Fruit fly (Drosophila melanogaster) whole organism, embryonic: Measurements from ENCODE around the gene CG17036.

ENCODE experiments used
- B-H2 ChIP-seq: fragments of 200-800 bp; sonication (Bioruptor generic); optimal IDR thresholded peaks from 2 replicates; lab custom pipeline; 2018; ENCODE audit warnings: missing biosample characterization, mild to moderate bottlenecking, missing genetic modification characterization
- BtbVII ChIP-seq: fragments of 200-800 bp; sonication (Bioruptor generic); optimal IDR thresholded peaks from 3 replicates; lab custom pipeline; 2017; ENCODE audit warnings: missing biosample characterization, mild to moderate bottlenecking, missing genetic modification characterization
- CG11456 ChIP-seq: fragments of 200-800 bp; sonication (Bioruptor generic); IDR thresholded peaks from 3 replicates; pipeline ENCODE4 v1.3.6; 2022; ENCODE audit warnings: missing biosample characterization, missing genetic modification characterization
- CG11723 ChIP-seq: fragments of 200-800 bp; sonication (Bioruptor generic); optimal IDR thresholded peaks from 2 replicates; lab custom pipeline; 2017; ENCODE audit warnings: missing biosample characterization, mild to moderate bottlenecking, missing genetic modification characterization
- CG12071 ChIP-seq: fragments of 200-800 bp; sonication (Bioruptor generic); optimal IDR thresholded peaks from 3 replicates; lab custom pipeline; 2018; ENCODE audit warnings: missing biosample characterization, mild to moderate bottlenecking, missing genetic modification characterization
- CG12219 ChIP-seq: fragments of 200-800 bp; sonication (Bioruptor generic); optimal IDR thresholded peaks from 3 replicates; lab custom pipeline; 2018; ENCODE audit warnings: missing biosample characterization, mild to moderate bottlenecking, missing genetic modification characterization
- CG12391 ChIP-seq: fragments of 200-800 bp; sonication (Bioruptor generic); optimal IDR thresholded peaks from 3 replicates; lab custom pipeline; 2018; ENCODE audit warnings: missing biosample characterization, mild to moderate bottlenecking, missing genetic modification characterization, moderate library complexity
- CG13424 ChIP-seq: fragments of 200-800 bp; sonication (Bioruptor generic); optimal IDR thresholded peaks from 2 replicates; lab custom pipeline; 2019; ENCODE audit warnings: missing biosample characterization, mild to moderate bottlenecking, missing genetic modification characterization, moderate library complexity
- CG13624 ChIP-seq: fragments of 200-800 bp; sonication (Bioruptor generic); optimal IDR thresholded peaks from 2 replicates; lab custom pipeline; 2016; ENCODE audit warnings: missing biosample characterization, missing genetic modification characterization
- CG14667 ChIP-seq: fragments of 200-800 bp; sonication (Bioruptor generic); IDR thresholded peaks from 2 replicates; pipeline ENCODE4 v1.3.6; 2022; ENCODE audit warnings: missing biosample characterization, missing genetic modification characterization
- CG17359 ChIP-seq: fragments of 200-800 bp; sonication (Bioruptor generic); optimal IDR thresholded peaks from 3 replicates; lab custom pipeline; 2018; ENCODE audit warnings: missing biosample characterization, mild to moderate bottlenecking, missing genetic modification characterization, moderate library complexity
- CG18599 ChIP-seq: fragments of 200-800 bp; sonication (Bioruptor generic); optimal IDR thresholded peaks from 3 replicates; lab custom pipeline; 2017; ENCODE audit warnings: missing biosample characterization, missing genetic modification characterization, mild to moderate bottlenecking, moderate library complexity, missing genetic modification reagents
- CG2116 ChIP-seq: fragments of 200-800 bp; sonication (Bioruptor generic); optimal IDR thresholded peaks from 3 replicates; lab custom pipeline; 2018; ENCODE audit warnings: missing biosample characterization, mild to moderate bottlenecking, missing genetic modification characterization
- CG2712 ChIP-seq: fragments of 200-800 bp; optimal IDR thresholded peaks from 3 replicates; lab custom pipeline; 2019; ENCODE audit warnings: missing biosample characterization, mild to moderate bottlenecking, missing genetic modification characterization, moderate library complexity
- CG30020 ChIP-seq: fragments of 200-800 bp; optimal IDR thresholded peaks from 2 replicates; lab custom pipeline; 2019; ENCODE audit warnings: missing biosample characterization, mild to moderate bottlenecking, missing genetic modification characterization, moderate library complexity
- CG3281 ChIP-seq: fragments of 200-800 bp; sonication (Bioruptor generic); optimal IDR thresholded peaks from 3 replicates; lab custom pipeline; 2017; ENCODE audit warnings: missing biosample characterization, mild to moderate bottlenecking, missing genetic modification characterization
- CG3847 ChIP-seq: fragments of 200-800 bp; sonication (Bioruptor generic); IDR thresholded peaks from 2 replicates; pipeline ENCODE4 v1.3.6; 2022; ENCODE audit warnings: missing biosample characterization, missing genetic modification characterization
- CG4730 ChIP-seq: fragments of 200-800 bp; sonication (Bioruptor generic); IDR thresholded peaks from 2 replicates; pipeline ENCODE4 v1.3.6; 2022; ENCODE audit warnings: missing biosample characterization, missing genetic modification characterization
- CG6765 ChIP-seq: fragments of 200-800 bp; sonication (Bioruptor generic); optimal IDR thresholded peaks from 3 replicates; lab custom pipeline; 2017; ENCODE audit warnings: missing biosample characterization, mild to moderate bottlenecking, missing genetic modification characterization
- CG9817 ChIP-seq: fragments of 200-800 bp; sonication (Bioruptor generic); optimal IDR thresholded peaks from 2 replicates; lab custom pipeline; 2018; ENCODE audit warnings: missing biosample characterization, mild to moderate bottlenecking, missing genetic modification characterization, moderate library complexity
- Dp ChIP-seq: fragments of 200-800 bp; sonication (Bioruptor generic); optimal IDR thresholded peaks from 2 replicates; lab custom pipeline; 2018; ENCODE audit warnings: missing biosample characterization, mild to moderate bottlenecking, missing genetic modification characterization, moderate library complexity
- Drgx ChIP-seq: fragments of 200-800 bp; sonication (Bioruptor generic); IDR thresholded peaks from 2 replicates; pipeline ENCODE4 v1.3.6; 2022; ENCODE audit warnings: missing biosample characterization, missing genetic modification characterization
- Fer2 ChIP-seq: fragments of 200-800 bp; sonication (Bioruptor generic); optimal IDR thresholded peaks from 2 replicates; lab custom pipeline; 2018; ENCODE audit warnings: missing biosample characterization, mild to moderate bottlenecking, missing genetic modification characterization, moderate library complexity
- HLHmδ ChIP-seq: fragments of 200-800 bp; sonication (Bioruptor generic); optimal IDR thresholded peaks from 2 replicates; lab custom pipeline; 2018; ENCODE audit warnings: missing biosample characterization, mild to moderate bottlenecking, missing genetic modification characterization, moderate library complexity
- Hr78 ChIP-seq, 2 experiments: fragments of 200-800 bp in 1 of 2; fragments of >200 bp in 1 of 2; sonication (Bioruptor generic) in 1 of 2; optimal IDR thresholded peaks; 2 replicates each; lab custom pipeline; 2017 to 2019; ENCODE audit warnings: missing biosample characterization in 2 of 2, missing genetic modification characterization in 2 of 2, mild to moderate bottlenecking in 1 of 2, moderate library complexity in 1 of 2
- Lhr ChIP-seq: fragments of 200-800 bp; sonication (Bioruptor generic); optimal IDR thresholded peaks from 3 replicates; lab custom pipeline; 2017; ENCODE audit warnings: mild to moderate bottlenecking, missing biosample characterization, missing genetic modification reagents, missing genetic modification characterization
- Oli ChIP-seq: fragments of 200-800 bp; sonication (Bioruptor generic); optimal IDR thresholded peaks from 2 replicates; lab custom pipeline; 2018; ENCODE audit warnings: missing biosample characterization, mild to moderate bottlenecking, missing genetic modification characterization, moderate library complexity
- Ptx1 ChIP-seq: fragments of 200-800 bp; sonication (Bioruptor generic); IDR thresholded peaks from 2 replicates; pipeline ENCODE4 v1.3.6; 2022; ENCODE audit warnings: missing biosample characterization, missing genetic modification characterization
- Ravus ChIP-seq: fragments of 200-800 bp; sonication (Bioruptor generic); IDR thresholded peaks from 2 replicates; pipeline ENCODE4 v1.3.6; 2022; ENCODE audit warnings: missing biosample characterization, missing genetic modification characterization
- Rx ChIP-seq: fragments of 200-800 bp; sonication (Bioruptor generic); IDR thresholded peaks from 2 replicates; pipeline ENCODE4 v1.3.6; 2022; ENCODE audit warnings: missing biosample characterization, missing genetic modification characterization
- Trl ChIP-seq, 3 experiments: fragments of >200 bp in 2 of 3; fragments of 200-800 bp in 1 of 3; sonication (Bioruptor generic) in 1 of 3; optimal IDR thresholded peaks; 2 replicates in 1 of 3; 3 replicates in 2 of 3; lab custom pipeline; 2016 to 2017; ENCODE audit warnings: missing biosample characterization in 1 of 3, missing genetic modification characterization in 1 of 3
- chinmo ChIP-seq: fragments of 200-800 bp; sonication (Bioruptor generic); IDR thresholded peaks from 4 replicates; pipeline ENCODE4 v1.3.6; 2022; ENCODE audit warnings: missing biosample characterization, missing genetic modification characterization; ENCODE audit not compliant: partially characterized antibody
- chm ChIP-seq: fragments of 200-800 bp; sonication (Bioruptor generic); IDR thresholded peaks from 2 replicates; pipeline ENCODE4 v1.3.6; 2022; ENCODE audit warnings: missing biosample characterization, missing genetic modification characterization
- corto ChIP-seq: fragments of 200-800 bp; sonication (Bioruptor generic); optimal IDR thresholded peaks from 2 replicates; lab custom pipeline; 2016; ENCODE audit warnings: missing biosample characterization, mild to moderate bottlenecking, missing genetic modification characterization, moderate library complexity
- dm ChIP-seq: fragments of 200-800 bp; sonication (Bioruptor generic); optimal IDR thresholded peaks from 3 replicates; lab custom pipeline; 2016; ENCODE audit warnings: missing biosample characterization, missing genetic modification characterization
- dmrt99B ChIP-seq: fragments of 200-800 bp; sonication (Bioruptor generic); optimal IDR thresholded peaks from 2 replicates; lab custom pipeline; 2018; ENCODE audit warnings: missing biosample characterization, mild to moderate bottlenecking, missing genetic modification characterization, moderate library complexity
- gce ChIP-seq: fragments of 200-800 bp; sonication (Bioruptor generic); IDR thresholded peaks from 3 replicates; pipeline ENCODE4 v1.3.6; 2022; ENCODE audit warnings: missing biosample characterization, missing genetic modification characterization
- pzg ChIP-seq: fragments of 200-800 bp; sonication (Bioruptor generic); optimal IDR thresholded peaks from 3 replicates; lab custom pipeline; 2018; ENCODE audit warnings: missing biosample characterization, mild to moderate bottlenecking, missing genetic modification characterization, moderate library complexity
- repo ChIP-seq: fragments of 200-800 bp; sonication (Bioruptor generic); optimal IDR thresholded peaks from 2 replicates; lab custom pipeline; 2016; ENCODE audit warnings: missing biosample characterization, missing genetic modification characterization
- sens-2 ChIP-seq: fragments of 200-800 bp; sonication (Bioruptor generic); IDR thresholded peaks from 2 replicates; pipeline ENCODE4 v1.3.6; 2022; ENCODE audit warnings: missing biosample characterization, missing genetic modification characterization
- sob ChIP-seq: fragments of 200-800 bp; sonication (Bioruptor generic); IDR thresholded peaks from 2 replicates; pipeline ENCODE4 v1.3.6; 2022; ENCODE audit warnings: missing biosample characterization, missing genetic modification characterization
- sr ChIP-seq: fragments of 200-800 bp; sonication (Bioruptor generic); IDR thresholded peaks from 3 replicates; pipeline ENCODE4 v1.3.6; 2022; ENCODE audit warnings: missing biosample characterization, missing genetic modification characterization
- tll ChIP-seq, 2 experiments: fragments of 200-800 bp in 1 of 2; fragments of >200 bp in 1 of 2; sonication (Bioruptor generic) in 1 of 2; optimal IDR thresholded peaks; 2 replicates each; lab custom pipeline; 2017 to 2019; ENCODE audit warnings: missing biosample characterization in 2 of 2, missing genetic modification characterization in 2 of 2, mild to moderate bottlenecking in 1 of 2, moderate library complexity in 1 of 2
- tna ChIP-seq: fragments of 200-800 bp; sonication (Bioruptor generic); IDR thresholded peaks from 2 replicates; pipeline ENCODE4 v1.3.6; 2022; ENCODE audit warnings: missing biosample characterization, missing genetic modification characterization; ENCODE audit not compliant: partially characterized antibody
- toy ChIP-seq: fragments of 200-800 bp; sonication (Bioruptor generic); IDR thresholded peaks from 2 replicates; pipeline ENCODE4 v1.3.6; 2022; ENCODE audit warnings: missing biosample characterization, missing genetic modification characterization
- tup ChIP-seq: fragments of 200-800 bp; sonication (Bioruptor generic); optimal IDR thresholded peaks from 2 replicates; lab custom pipeline; 2016; ENCODE audit warnings: missing biosample characterization, mild to moderate bottlenecking, missing genetic modification characterization, moderate library complexity
- wek ChIP-seq: fragments of 200-800 bp; sonication (Bioruptor generic); optimal IDR thresholded peaks from 3 replicates; lab custom pipeline; 2018; ENCODE audit warnings: missing biosample characterization, mild to moderate bottlenecking, missing genetic modification characterization, moderate library complexity
- wor ChIP-seq: fragments of 200-800 bp; sonication (Bioruptor generic); IDR thresholded peaks from 2 replicates; pipeline ENCODE4 v1.3.6; 2022; ENCODE audit warnings: missing biosample characterization, missing genetic modification characterization

Gene CG17036

dm6 chr2L:12704418-12704920 lies 3.9 kb upstream of the CG17036 start, which contains the start of the genes CG5776 and spict (continued):
- TF ChIP-seq pzg (GFP tag; lab: Kevin White, UChicago) = peak; percentile 71
- TF ChIP-seq tll (GFP tag; optimal IDR thresholded peaks at IDR 0.05; lab: Kevin White, UChicago) = peak in 1 of 2 experiments; percentile 70
- TF ChIP-seq CG12071 (GFP tag; lab: Kevin White, UChicago) = no peak
- TF ChIP-seq Dp (GFP tag; lab: Kevin White, UChicago) = peak; percentile 56
- peak; percentile 73 for TF ChIP-seq CG18599 (GFP tag; lab: Kevin White, UChicago)
- no peak for TF ChIP-seq chinmo (GFP tag; lab: Robert Waterston, UW)
- peak; percentile 42 for TF ChIP-seq CG17359 (tag; lab: Kevin White, UChicago)
- peak; percentile 3 for TF ChIP-seq HLHmδ (GFP tag; lab: Kevin White, UChicago)
- TF ChIP-seq dm = peak; percentile 47
- TF ChIP-seq CG30020 (tag; lab: Kevin White, UChicago) = peak; percentile 58
- no peak for TF ChIP-seq Hr78 (GFP tag; optimal IDR thresholded peaks at IDR 0.05; lab: Kevin White, UChicago)
- no peak; the same call in 1 of the 2 replicates for TF ChIP-seq tna (GFP tag; lab: Robert Waterston, UW)
- no peak for TF ChIP-seq wek (GFP tag; lab: Kevin White, UChicago)
- TF ChIP-seq sens-2 (GFP tag; lab: Robert Waterston, UW) = 0 out of 2 replicates have a peak, but pooled peaks have one; percentile 31
- no peak for TF ChIP-seq corto (GFP tag; lab: Kevin White, UChicago)
- no peak for TF ChIP-seq sr (GFP tag; lab: Robert Waterston, UW)
- no peak for TF ChIP-seq CG6765
- peak; percentile 51 for TF ChIP-seq CG12219
- TF ChIP-seq Ravus = peak; percentile 45
- TF ChIP-seq CG2712 (tag; lab: Kevin White, UChicago) = peak; percentile 82
- peak; percentile 86 for TF ChIP-seq CG13424 (tag; lab: Kevin White, UChicago)
- TF ChIP-seq Oli (tag; lab: Kevin White, UChicago) = peak; percentile 72
- TF ChIP-seq CG3847 (GFP tag; lab: Robert Waterston, UW) = peak; percentile 89
- TF ChIP-seq CG9817 (tag; lab: Kevin White, UChicago) = peak; percentile 86
- TF ChIP-seq CG4730 = peak; percentile 72
- TF ChIP-seq dmrt99B (tag; lab: Kevin White, UChicago) = no peak
- TF ChIP-seq repo (GFP tag; lab: Kevin White, UChicago) = no peak
- TF ChIP-seq Lhr (GFP tag; lab: Kevin White, UChicago) = peak; percentile 80
- peak; percentile 83 for TF ChIP-seq CG11456 (GFP tag; lab: Robert Waterston, UW)
- no peak for TF ChIP-seq Trl (optimal IDR thresholded peaks at IDR 0.05; lab: Kevin White, UChicago)
- TF ChIP-seq Trl (GFP tag; optimal IDR thresholded peaks at IDR 0.05; lab: Kevin White, UChicago) = no peak
- TF ChIP-seq CG12391 (tag; lab: Kevin White, UChicago) = peak; percentile 92
- peak; percentile 82 for TF ChIP-seq B-H2 (GFP tag; lab: Kevin White, UChicago)
- TF ChIP-seq CG13624 (GFP tag; lab: Kevin White, UChicago) = peak; percentile 39
- peak; percentile 78 for TF ChIP-seq CG14667 (GFP tag; lab: Robert Waterston, UW)
- TF ChIP-seq toy = 0 out of 2 replicates have a peak, but pooled peaks have one; percentile 5
- TF ChIP-seq CG2116 = peak; percentile 75
- peak; percentile 7; the same call in 1 of the 2 replicates for TF ChIP-seq chm (GFP tag; lab: Robert Waterston, UW)
- TF ChIP-seq BtbVII (GFP tag; lab: Kevin White, UChicago) = peak; percentile 1
- TF ChIP-seq Drgx (GFP tag; lab: Robert Waterston, UW) = peak; percentile 68
- TF ChIP-seq wor (GFP tag; lab: Robert Waterston, UW) = peak; percentile 73
- TF ChIP-seq tup (GFP tag; lab: Kevin White, UChicago) = no peak
- peak; percentile 91 for TF ChIP-seq sob
- peak; percentile 70 for TF ChIP-seq CG3281
- 0 out of 3 replicates have a peak, but pooled peaks have one; percentile 23 for TF ChIP-seq gce (GFP tag; lab: Robert Waterston, UW)
- peak; percentile 69; the same call in 1 of the 2 replicates for TF ChIP-seq Rx (GFP tag; lab: Robert Waterston, UW)
- TF ChIP-seq Fer2 (tag; lab: Kevin White, UChicago) = peak; percentile 37
- no peak for TF ChIP-seq CG11723 (GFP tag; lab: Kevin White, UChicago)
- peak; percentile 89 for TF ChIP-seq Ptx1
